Worm (Caenorhabditis elegans) whole organism, L1 larva: Measurements from ENCODE around the gene ZK1307.3.

Experiments
- C16A3.4 ChIP-seq: fragments of 150-350 bp; optimal IDR thresholded peaks from 2 replicates; lab custom pipeline; 2014; ENCODE audit warnings: missing biosample characterization, missing genetic modification characterization
- Y116A8C.19 ChIP-seq: sonication (generic microtip); optimal IDR thresholded peaks from 2 replicates; lab custom pipeline; 2016; ENCODE audit warnings: missing compliant biosample characterization, missing genetic modification characterization, borderline replicate concordance
- alr-1 ChIP-seq: fragments of 200-800 bp; sonication (Bioruptor generic); optimal IDR thresholded peaks from 2 replicates; lab custom pipeline; 2018; ENCODE audit warnings: borderline replicate concordance, mild to moderate bottlenecking, missing genetic modification characterization, missing compliant biosample characterization
- blmp-1 ChIP-seq: fragments of 150-350 bp; optimal IDR thresholded peaks from 2 replicates; lab custom pipeline; 2014; ENCODE audit warnings: missing biosample characterization, missing genetic modification characterization
- ceh-63 ChIP-seq: fragments of 200-800 bp; sonication (Bioruptor generic); optimal IDR thresholded peaks from 2 replicates; lab custom pipeline; 2018; ENCODE audit warnings: mild to moderate bottlenecking, missing genetic modification characterization, missing compliant biosample characterization
- ceh-82 ChIP-seq, 3 experiments: fragments of 150-350 bp in 1 of 3; sonication (generic microtip) in 2 of 3; optimal IDR thresholded peaks; 2 replicates each; lab custom pipeline; 2014 to 2017; ENCODE audit warnings: missing biosample characterization in 3 of 3, missing genetic modification characterization in 3 of 3
- ceh-88 ChIP-seq: fragments of 200-800 bp; sonication (Bioruptor generic); IDR thresholded peaks from 2 replicates; pipeline ENCODE4 v1.3.6; 2022; ENCODE audit warnings: missing genetic modification characterization, missing compliant biosample characterization
- ceh-90 ChIP-seq: sonication (generic microtip); optimal IDR thresholded peaks from 2 replicates; lab custom pipeline; 2016; ENCODE audit warnings: missing genetic modification characterization, missing compliant biosample characterization
- ces-1 ChIP-seq: fragments of 150-350 bp; optimal IDR thresholded peaks from 2 replicates; lab custom pipeline; 2014; ENCODE audit warnings: missing biosample characterization, missing genetic modification reagents, missing genetic modification characterization
- dpl-1 ChIP-seq, 3 experiments: fragments of 150-350 bp in 2 of 3; sonication (generic microtip) in 1 of 3; optimal IDR thresholded peaks; 2 replicates each; lab custom pipeline; 2014 to 2017; ENCODE audit warnings: missing biosample characterization in 3 of 3, missing genetic modification characterization in 3 of 3, missing genetic modification reagents in 3 of 3
- dsc-1 ChIP-seq: sonication (generic microtip); optimal IDR thresholded peaks from 2 replicates; lab custom pipeline; 2016; ENCODE audit warnings: mild to moderate bottlenecking, missing genetic modification characterization, missing compliant biosample characterization
- efl-1 ChIP-seq, 4 experiments: fragments of 150-350 bp; optimal IDR thresholded peaks in 3 of 4; peaks in 1 of 4; 1 replicate in 1 of 4; 2 replicates in 3 of 4; lab custom pipeline; 2014; ENCODE audit warnings: missing biosample characterization in 2 of 4, missing genetic modification characterization in 2 of 4, missing genetic modification reagents in 2 of 4
- elt-3 ChIP-seq, 6 experiments: fragments of 150-350 bp in 1 of 6; sonication (generic microtip); optimal IDR thresholded peaks; 2 replicates each; lab custom pipeline; 2017 to 2018; ENCODE audit warnings: missing biosample characterization in 6 of 6, missing genetic modification characterization in 6 of 6, inconsistent platforms in 1 of 6
- fkh-4 ChIP-seq: sonication (generic microtip); optimal IDR thresholded peaks from 2 replicates; lab custom pipeline; 2016; ENCODE audit warnings: missing compliant biosample characterization, missing genetic modification characterization, borderline replicate concordance
- fos-1 ChIP-seq: fragments of 150-350 bp; optimal IDR thresholded peaks from 2 replicates; lab custom pipeline; 2014; ENCODE audit warnings: missing biosample characterization, missing genetic modification characterization
- hlh-17 ChIP-seq: fragments of 200-800 bp; sonication (Bioruptor generic); optimal IDR thresholded peaks from 2 replicates; lab custom pipeline; 2018; ENCODE audit warnings: missing genetic modification characterization, mild to moderate bottlenecking, missing compliant biosample characterization, moderate library complexity, borderline replicate concordance
- irx-1 ChIP-seq: sonication (generic microtip); optimal IDR thresholded peaks from 2 replicates; lab custom pipeline; 2016; ENCODE audit warnings: missing genetic modification characterization, missing compliant biosample characterization
- lin-14 ChIP-seq: fragments of 200-800 bp; sonication (Bioruptor generic); optimal IDR thresholded peaks from 2 replicates; lab custom pipeline; 2018; ENCODE audit warnings: mild to moderate bottlenecking, missing genetic modification characterization, moderate library complexity, missing compliant biosample characterization
- lin-15B ChIP-seq: fragments of 150-350 bp; sonication (generic microtip); optimal IDR thresholded peaks from 3 replicates; lab custom pipeline; 2014; ENCODE audit warnings: missing biosample characterization, missing genetic modification characterization
- lin-35 ChIP-seq, 2 experiments: fragments of 150-350 bp; optimal IDR thresholded peaks; 2 replicates each; lab custom pipeline; 2014; ENCODE audit warnings: missing biosample characterization in 2 of 2, missing genetic modification characterization in 2 of 2, missing genetic modification reagents in 2 of 2
- lir-3 ChIP-seq: sonication (generic microtip); optimal IDR thresholded peaks from 2 replicates; lab custom pipeline; 2016; ENCODE audit warnings: mild to moderate bottlenecking, missing genetic modification characterization, moderate library complexity, missing compliant biosample characterization; ENCODE audit not compliant: poor library complexity
- lsy-2 ChIP-seq, 2 experiments: fragments of 150-350 bp; optimal IDR thresholded peaks; 2 replicates each; lab custom pipeline; 2014; ENCODE audit warnings: missing biosample characterization in 2 of 2, missing genetic modification characterization in 2 of 2
- mab-9 ChIP-seq: fragments of 200-800 bp; sonication (Bioruptor generic); IDR thresholded peaks from 2 replicates; pipeline ENCODE4 v1.3.6; 2022; ENCODE audit warnings: missing genetic modification reagents, missing genetic modification characterization, missing compliant biosample characterization
- mef-2 ChIP-seq: fragments of 150-350 bp; optimal IDR thresholded peaks from 2 replicates; lab custom pipeline; 2014; ENCODE audit warnings: missing biosample characterization, missing genetic modification characterization
- mep-1 ChIP-seq: fragments of 150-350 bp; optimal IDR thresholded peaks from 2 replicates; lab custom pipeline; 2014; ENCODE audit warnings: missing biosample characterization, missing genetic modification characterization
- nhr-11 ChIP-seq: fragments of 150-350 bp; optimal IDR thresholded peaks from 2 replicates; lab custom pipeline; 2014; ENCODE audit warnings: missing biosample characterization, missing genetic modification characterization
- nhr-12 ChIP-seq: sonication (generic microtip); optimal IDR thresholded peaks from 2 replicates; lab custom pipeline; 2017; ENCODE audit warnings: missing biosample characterization, missing genetic modification characterization
- nhr-20 ChIP-seq: sonication (generic microtip); optimal IDR thresholded peaks from 2 replicates; lab custom pipeline; 2016; ENCODE audit warnings: mild to moderate bottlenecking, missing genetic modification characterization, missing compliant biosample characterization
- nhr-237 ChIP-seq: fragments of 150-350 bp; optimal IDR thresholded peaks from 2 replicates; lab custom pipeline; 2014; ENCODE audit warnings: missing biosample characterization, missing genetic modification characterization
- nhr-28 ChIP-seq: fragments of 150-350 bp; optimal IDR thresholded peaks from 2 replicates; lab custom pipeline; 2014; ENCODE audit warnings: missing biosample characterization, missing genetic modification characterization
- nhr-47 ChIP-seq: sonication (generic microtip); optimal IDR thresholded peaks from 2 replicates; lab custom pipeline; 2016; ENCODE audit warnings: mild to moderate bottlenecking, missing genetic modification characterization, moderate library complexity, missing compliant biosample characterization
- nhr-71 ChIP-seq: sonication (generic microtip); optimal IDR thresholded peaks from 2 replicates; lab custom pipeline; 2016; ENCODE audit warnings: mild to moderate bottlenecking, missing genetic modification characterization, moderate library complexity, missing compliant biosample characterization
- nhr-77 ChIP-seq: fragments of 150-350 bp; optimal IDR thresholded peaks from 2 replicates; lab custom pipeline; 2014; ENCODE audit warnings: missing biosample characterization, missing genetic modification characterization
- nhr-90 ChIP-seq: sonication (generic microtip); optimal IDR thresholded peaks from 2 replicates; lab custom pipeline; 2016; ENCODE audit warnings: mild to moderate bottlenecking, missing genetic modification characterization, missing compliant biosample characterization; ENCODE audit not compliant: poor library complexity
- pag-3 ChIP-seq: sonication (generic microtip); optimal IDR thresholded peaks from 2 replicates; lab custom pipeline; 2017; ENCODE audit warnings: missing genetic modification characterization, mild to moderate bottlenecking, missing compliant biosample characterization, antibody characterized with exemption, borderline replicate concordance; ENCODE audit not compliant: insufficient read depth
- pqm-1 ChIP-seq: sonication (generic microtip); optimal IDR thresholded peaks from 3 replicates; lab custom pipeline; 2017; ENCODE audit warnings: missing biosample characterization, missing genetic modification characterization
- snpc-4 ChIP-seq: fragments of 150-350 bp; optimal IDR thresholded peaks from 2 replicates; lab custom pipeline; 2014; ENCODE audit warnings: missing biosample characterization, missing genetic modification characterization
- sox-4 ChIP-seq: sonication (generic microtip); optimal IDR thresholded peaks from 2 replicates; lab custom pipeline; 2016; ENCODE audit warnings: missing genetic modification characterization, missing compliant biosample characterization
- sptf-1 ChIP-seq: fragments of 150-350 bp; optimal IDR thresholded peaks from 2 replicates; lab custom pipeline; 2014; ENCODE audit warnings: missing biosample characterization, missing genetic modification characterization
- sup-37 ChIP-seq: fragments of 200-800 bp; sonication (Bioruptor generic); optimal IDR thresholded peaks from 2 replicates; lab custom pipeline; 2018; ENCODE audit warnings: mild to moderate bottlenecking, missing genetic modification characterization, missing compliant biosample characterization
- swsn-7 ChIP-seq: sonication (generic microtip); optimal IDR thresholded peaks from 2 replicates; lab custom pipeline; 2016; ENCODE audit warnings: missing genetic modification characterization, missing compliant biosample characterization
- tlp-1 ChIP-seq: fragments of 150-350 bp; optimal IDR thresholded peaks from 2 replicates; lab custom pipeline; 2014; ENCODE audit warnings: missing biosample characterization, missing genetic modification characterization
- unc-130 ChIP-seq: fragments of 150-350 bp; optimal IDR thresholded peaks from 2 replicates; lab custom pipeline; 2017; ENCODE audit warnings: missing biosample characterization, missing genetic modification characterization, inconsistent platforms
- unc-62 ChIP-seq: fragments of 150-350 bp; optimal IDR thresholded peaks from 2 replicates; lab custom pipeline; 2014; ENCODE audit warnings: missing biosample characterization, missing genetic modification reagents, missing genetic modification characterization
- xbp-1 ChIP-seq: sonication (generic microtip); optimal IDR thresholded peaks from 2 replicates; lab custom pipeline; 2016; ENCODE audit warnings: missing genetic modification characterization, missing compliant biosample characterization
- ztf-11 ChIP-seq, 2 experiments: sonication (generic microtip); optimal IDR thresholded peaks; 2 replicates each; lab custom pipeline; 2016 to 2017; ENCODE audit warnings: missing genetic modification characterization in 2 of 2, missing biosample characterization in 1 of 2, missing compliant biosample characterization in 1 of 2
- ztf-4 ChIP-seq: fragments of 150-350 bp; optimal IDR thresholded peaks from 2 replicates; lab custom pipeline; 2014; ENCODE audit warnings: missing biosample characterization, missing genetic modification characterization

Gene ZK1307.3

ce11 chrII:9624110-9624695 lies 28.6 kb downstream of the ZK1307.3 start, which contains the start of the genes dnj-20 and ZK1307.8:
Gene dnj-20 (minus strand): TSS chrII:9624176.
Gene ZK1307.8 (plus strand): TSS chrII:9624613.
- TF ChIP-seq lin-35 (GFP tag; optimal IDR thresholded peaks at IDR 0.05; lab: Kevin White, UChicago): peak in 1 of 2 experiments; percentile 25
- peak; percentile 98 for TF ChIP-seq xbp-1 (tag; lab: Kevin White, UChicago)
- peak; percentile 19 for TF ChIP-seq lin-14 (GFP tag; lab: Kevin White, UChicago)
- TF ChIP-seq ztf-4 (tag; lab: Kevin White, UChicago): no peak
- no peak for TF ChIP-seq swsn-7
- TF ChIP-seq alr-1 (tag; lab: Kevin White, UChicago): no peak
- TF ChIP-seq mep-1 (tag; lab: Kevin White, UChicago): peak; percentile 22
- TF ChIP-seq efl-1 (optimal IDR thresholded peaks at IDR 0.05; lab: Kevin White, UChicago): peak in 1 of 2 experiments; percentile 26
- peak; percentile 9 to 12 for TF ChIP-seq efl-1 (GFP tag; optimal IDR thresholded peaks at IDR 0.05 in 1 of 2; lab: Kevin White, UChicago)
- TF ChIP-seq lsy-2 (tag; optimal IDR thresholded peaks at IDR 0.05; lab: Kevin White, UChicago): peak; percentile 14 to 46
- TF ChIP-seq nhr-71 (tag; lab: Kevin White, UChicago): peak; percentile 6
- TF ChIP-seq dpl-1 (GFP tag; optimal IDR thresholded peaks at IDR 0.05; lab: Kevin White, UChicago): peak in 2 of 3 experiments; percentile 10 to 39
- peak; percentile 27 for TF ChIP-seq C16A3.4 (tag; lab: Kevin White, UChicago)
- TF ChIP-seq sptf-1 (tag; lab: Kevin White, UChicago): no peak
- TF ChIP-seq nhr-90: no peak
- no peak for TF ChIP-seq fos-1 (tag; lab: Kevin White, UChicago)
- peak in 1 of 6 experiments; percentile 33 for TF ChIP-seq elt-3 (tag; optimal IDR thresholded peaks at IDR 0.05; lab: Kevin White, UChicago)
- peak; percentile 3 for TF ChIP-seq nhr-20 (tag; lab: Kevin White, UChicago)
- no peak for TF ChIP-seq unc-130 (tag; lab: Kevin White, UChicago)
- no peak for TF ChIP-seq sup-37 (GFP tag; lab: Kevin White, UChicago)
- TF ChIP-seq nhr-28 (tag; lab: Kevin White, UChicago): no peak
- no peak for TF ChIP-seq dsc-1
- peak; percentile 22 for TF ChIP-seq blmp-1 (tag; lab: Kevin White, UChicago)
- no peak for TF ChIP-seq pqm-1 (tag; lab: Kevin White, UChicago)
- TF ChIP-seq ceh-82 (tag; optimal IDR thresholded peaks at IDR 0.05; lab: Kevin White, UChicago): no peak

ce11 chrII:9621913-9622348 lies 30.9 kb downstream of the ZK1307.3 start:
- TF ChIP-seq lsy-2 (tag; optimal IDR thresholded peaks at IDR 0.05; lab: Kevin White, UChicago): no peak
- TF ChIP-seq lir-3 (tag; lab: Kevin White, UChicago): no peak
- TF ChIP-seq tlp-1 (tag; lab: Kevin White, UChicago): no peak
- TF ChIP-seq snpc-4 (tag; lab: Kevin White, UChicago): no peak
- TF ChIP-seq nhr-28 (tag; lab: Kevin White, UChicago): no peak
- no peak for TF ChIP-seq nhr-47 (tag; lab: Kevin White, UChicago)
- TF ChIP-seq ztf-11 (tag; optimal IDR thresholded peaks at IDR 0.05; lab: Kevin White, UChicago): no peak
- TF ChIP-seq ceh-90 (tag; lab: Kevin White, UChicago): no peak
- TF ChIP-seq ceh-63: no peak
- no peak for TF ChIP-seq ceh-82 (tag; optimal IDR thresholded peaks at IDR 0.05; lab: Kevin White, UChicago)
- no peak for TF ChIP-seq fkh-4 (tag; lab: Kevin White, UChicago)
- peak; percentile 9 for TF ChIP-seq nhr-20 (tag; lab: Kevin White, UChicago)
- TF ChIP-seq ceh-88 (GFP tag; lab: Robert Waterston, UW): no peak
- peak; percentile 44 for TF ChIP-seq nhr-71 (tag; lab: Kevin White, UChicago)
- TF ChIP-seq sup-37 (GFP tag; lab: Kevin White, UChicago): no peak
- no peak for TF ChIP-seq hlh-17 (GFP tag; lab: Kevin White, UChicago)
- no peak for TF ChIP-seq nhr-90
- no peak for TF ChIP-seq unc-62 (GFP tag; lab: Kevin White, UChicago)
- TF ChIP-seq lin-15B: no peak
- no peak for TF ChIP-seq nhr-77 (tag; lab: Kevin White, UChicago)
- no peak for TF ChIP-seq pag-3 (tag; lab: Kevin White, UChicago)
- TF ChIP-seq blmp-1 (tag; lab: Kevin White, UChicago): peak; percentile 23
- no peak for TF ChIP-seq ces-1 (GFP tag; lab: Kevin White, UChicago)
- no peak for TF ChIP-seq mef-2
- no peak for TF ChIP-seq C16A3.4 (tag; lab: Kevin White, UChicago)
- TF ChIP-seq nhr-237 (tag; lab: Kevin White, UChicago): no peak
- no peak for TF ChIP-seq nhr-11 (tag; lab: Kevin White, UChicago)
- TF ChIP-seq sptf-1 (tag; lab: Kevin White, UChicago): no peak
- TF ChIP-seq lin-35 (GFP tag; optimal IDR thresholded peaks at IDR 0.05; lab: Kevin White, UChicago): peak in 1 of 2 experiments; percentile 40
- TF ChIP-seq Y116A8C.19 (tag; lab: Kevin White, UChicago): no peak
- no peak for TF ChIP-seq sox-4 (tag; lab: Kevin White, UChicago)
- TF ChIP-seq nhr-12 (tag; lab: Kevin White, UChicago): no peak
- no peak for TF ChIP-seq dsc-1
- no peak for TF ChIP-seq irx-1
- no peak for TF ChIP-seq mab-9 (GFP tag; lab: Robert Waterston, UW)
